Fruit fly (Drosophila melanogaster) whole organism, embryonic: ENCODE measurements around the gene CG15742.

Experiments used
- Antp ChIP-seq: fragments of 200-800 bp; sonication (Bioruptor generic); optimal IDR thresholded peaks from 3 replicates; lab custom pipeline; 2016; ENCODE audit warnings: missing biosample characterization, missing genetic modification characterization
- Blimp-1 ChIP-seq: fragments of 200-800 bp; sonication (Bioruptor generic); optimal IDR thresholded peaks from 3 replicates; lab custom pipeline; 2018; ENCODE audit warnings: missing biosample characterization, missing genetic modification characterization, mild to moderate bottlenecking, moderate library complexity, missing genetic modification reagents
- CG10565 ChIP-seq: fragments of 200-800 bp; sonication (Bioruptor generic); optimal IDR thresholded peaks from 3 replicates; lab custom pipeline; 2016; ENCODE audit warnings: missing biosample characterization, mild to moderate bottlenecking, missing genetic modification characterization
- CG11560 ChIP-seq: fragments of 200-800 bp; sonication (Bioruptor generic); IDR thresholded peaks from 3 replicates; pipeline ENCODE4 v1.3.6; 2022; ENCODE audit warnings: missing biosample characterization, missing genetic modification characterization
- CG11723 ChIP-seq: fragments of 200-800 bp; sonication (Bioruptor generic); optimal IDR thresholded peaks from 2 replicates; lab custom pipeline; 2017; ENCODE audit warnings: missing biosample characterization, mild to moderate bottlenecking, missing genetic modification characterization
- CG12219 ChIP-seq: fragments of 200-800 bp; sonication (Bioruptor generic); optimal IDR thresholded peaks from 3 replicates; lab custom pipeline; 2018; ENCODE audit warnings: missing biosample characterization, mild to moderate bottlenecking, missing genetic modification characterization
- CG12299 ChIP-seq: fragments of 200-800 bp; sonication (Bioruptor generic); optimal IDR thresholded peaks from 2 replicates; lab custom pipeline; 2018; ENCODE audit warnings: missing biosample characterization, mild to moderate bottlenecking, missing genetic modification characterization
- CG12942 ChIP-seq: fragments of 200-800 bp; sonication (Bioruptor generic); optimal IDR thresholded peaks from 3 replicates; lab custom pipeline; 2016; ENCODE audit warnings: missing biosample characterization, missing genetic modification characterization
- CG13296 ChIP-seq: fragments of 200-800 bp; sonication (Bioruptor generic); optimal IDR thresholded peaks from 3 replicates; lab custom pipeline; 2018; ENCODE audit warnings: missing biosample characterization, mild to moderate bottlenecking, missing genetic modification characterization
- CG13775 ChIP-seq: fragments of 200-800 bp; sonication (Bioruptor generic); optimal IDR thresholded peaks from 3 replicates; lab custom pipeline; 2017; ENCODE audit warnings: missing biosample characterization, mild to moderate bottlenecking, missing genetic modification characterization
- CG14441 ChIP-seq: fragments of 200-800 bp; sonication (Bioruptor generic); IDR thresholded peaks from 2 replicates; pipeline ENCODE4 v1.3.6; 2022; ENCODE audit warnings: missing biosample characterization, missing genetic modification characterization
- CG15479 ChIP-seq: fragments of 200-800 bp; sonication (Bioruptor generic); optimal IDR thresholded peaks from 3 replicates; lab custom pipeline; 2019; ENCODE audit warnings: missing biosample characterization, mild to moderate bottlenecking, missing genetic modification characterization, moderate library complexity
- CG15514 ChIP-seq: fragments of 200-800 bp; sonication (Bioruptor generic); optimal IDR thresholded peaks from 3 replicates; lab custom pipeline; 2017; ENCODE audit warnings: missing biosample characterization, missing genetic modification characterization, mild to moderate bottlenecking, moderate library complexity, missing genetic modification reagents
- CG1603 ChIP-seq: fragments of 200-800 bp; sonication (Bioruptor generic); optimal IDR thresholded peaks from 2 replicates; lab custom pipeline; 2019; ENCODE audit warnings: missing biosample characterization, mild to moderate bottlenecking, missing genetic modification characterization, moderate library complexity
- CG16779 ChIP-seq: fragments of 200-800 bp; sonication (Bioruptor generic); IDR thresholded peaks from 2 replicates; pipeline ENCODE4 v1.3.6; 2022; ENCODE audit warnings: missing biosample characterization, missing genetic modification characterization
- CG17186 ChIP-seq: fragments of 200-800 bp; sonication (Bioruptor generic); optimal IDR thresholded peaks from 3 replicates; lab custom pipeline; 2017; ENCODE audit warnings: missing biosample characterization, missing genetic modification reagents, missing genetic modification characterization
- CG3281 ChIP-seq: fragments of 200-800 bp; sonication (Bioruptor generic); optimal IDR thresholded peaks from 3 replicates; lab custom pipeline; 2017; ENCODE audit warnings: missing biosample characterization, mild to moderate bottlenecking, missing genetic modification characterization
- CG3838 ChIP-seq: fragments of 200-800 bp; sonication (Bioruptor generic); optimal IDR thresholded peaks from 3 replicates; lab custom pipeline; 2016; ENCODE audit warnings: missing biosample characterization, missing genetic modification characterization
- CG3995 ChIP-seq: fragments of 200-800 bp; sonication (Bioruptor generic); optimal IDR thresholded peaks from 3 replicates; lab custom pipeline; 2016; ENCODE audit warnings: missing biosample characterization, missing genetic modification characterization
- CG5245 ChIP-seq: fragments of 200-800 bp; sonication (Bioruptor generic); optimal IDR thresholded peaks from 3 replicates; lab custom pipeline; 2016; ENCODE audit warnings: missing biosample characterization, missing genetic modification characterization
- CG6175 ChIP-seq: fragments of 200-800 bp; sonication (Bioruptor generic); IDR thresholded peaks from 3 replicates; pipeline ENCODE4 v1.3.6; 2022; ENCODE audit warnings: missing biosample characterization, missing genetic modification characterization
- CG6689 ChIP-seq: fragments of 200-800 bp; sonication (Bioruptor generic); IDR thresholded peaks from 2 replicates; pipeline ENCODE4 v1.3.6; 2022; ENCODE audit warnings: missing biosample characterization, missing genetic modification characterization
- CG7372 ChIP-seq: fragments of 200-800 bp; sonication (Bioruptor generic); IDR thresholded peaks from 2 replicates; pipeline ENCODE4 v1.3.6; 2022; ENCODE audit warnings: missing biosample characterization, missing genetic modification characterization
- Chrac-16 ChIP-seq: fragments of 200-800 bp; sonication (Bioruptor generic); optimal IDR thresholded peaks from 3 replicates; lab custom pipeline; 2016; ENCODE audit warnings: missing biosample characterization, missing genetic modification characterization
- D19A ChIP-seq: fragments of 200-800 bp; optimal IDR thresholded peaks from 3 replicates; lab custom pipeline; 2019; ENCODE audit warnings: missing biosample characterization, mild to moderate bottlenecking, missing genetic modification characterization, moderate library complexity
- Dad ChIP-seq: fragments of 200-800 bp; sonication (Bioruptor generic); optimal IDR thresholded peaks from 3 replicates; lab custom pipeline; 2016; ENCODE audit warnings: missing biosample characterization, missing genetic modification characterization
- Dll ChIP-seq: fragments of 200-800 bp; sonication (Bioruptor generic); IDR thresholded peaks from 4 replicates; pipeline ENCODE4 v1.3.6; 2022; ENCODE audit warnings: missing biosample characterization, missing genetic modification characterization; ENCODE audit not compliant: partially characterized antibody
- E2f2 ChIP-seq: fragments of 200-800 bp; sonication (Bioruptor generic); IDR thresholded peaks from 2 replicates; pipeline ENCODE4 v1.3.6; 2022; ENCODE audit warnings: missing biosample characterization, missing genetic modification characterization
- Gsc ChIP-seq: fragments of 200-800 bp; sonication (Bioruptor generic); IDR thresholded peaks from 2 replicates; pipeline ENCODE4 v1.3.6; 2022; ENCODE audit warnings: missing biosample characterization, missing genetic modification characterization
- Hr78 ChIP-seq, 2 experiments: fragments of 200-800 bp in 1 of 2; fragments of >200 bp in 1 of 2; sonication (Bioruptor generic) in 1 of 2; optimal IDR thresholded peaks; 2 replicates each; lab custom pipeline; 2017 to 2019; ENCODE audit warnings: missing biosample characterization in 2 of 2, missing genetic modification characterization in 2 of 2, mild to moderate bottlenecking in 1 of 2, moderate library complexity in 1 of 2
- Mes4 ChIP-seq: fragments of 200-800 bp; sonication (Bioruptor generic); optimal IDR thresholded peaks from 2 replicates; lab custom pipeline; 2016; ENCODE audit warnings: missing biosample characterization, missing genetic modification characterization
- Nf-YA ChIP-seq: fragments of 200-800 bp; sonication (Bioruptor generic); IDR thresholded peaks from 2 replicates; pipeline ENCODE4 v1.3.6; 2022; ENCODE audit warnings: missing biosample characterization, missing genetic modification characterization
- Pdp1 ChIP-seq, 2 experiments: fragments of 200-800 bp; sonication (Bioruptor generic); optimal IDR thresholded peaks; 3 replicates each; lab custom pipeline; 2016; ENCODE audit warnings: missing biosample characterization in 2 of 2, missing genetic modification characterization in 2 of 2, mild to moderate bottlenecking in 1 of 2, moderate library complexity in 1 of 2
- Taf1 ChIP-seq: fragments of 200-800 bp; sonication (Bioruptor generic); IDR thresholded peaks from 2 replicates; pipeline ENCODE4 v1.3.6; 2022; ENCODE audit warnings: missing biosample characterization, missing genetic modification characterization
- ato ChIP-seq: fragments of 200-800 bp; sonication (Bioruptor generic); IDR thresholded peaks from 2 replicates; pipeline ENCODE4 v1.3.6; 2022; ENCODE audit warnings: missing biosample characterization, missing genetic modification characterization; ENCODE audit not compliant: partially characterized antibody
- cad ChIP-seq: fragments of >200 bp; optimal IDR thresholded peaks from 2 replicates; lab custom pipeline; 2017; ENCODE audit warnings: missing biosample characterization, missing genetic modification characterization
- caup ChIP-seq: fragments of 200-800 bp; sonication (Bioruptor generic); optimal IDR thresholded peaks from 3 replicates; lab custom pipeline; 2017; ENCODE audit warnings: missing biosample characterization, mild to moderate bottlenecking, missing genetic modification characterization, moderate library complexity; ENCODE audit not compliant: severe bottlenecking
- cg ChIP-seq: fragments of 200-800 bp; sonication (Bioruptor generic); optimal IDR thresholded peaks from 3 replicates; lab custom pipeline; 2019; ENCODE audit warnings: missing biosample characterization, mild to moderate bottlenecking, missing genetic modification characterization, moderate library complexity
- chm ChIP-seq: fragments of 200-800 bp; sonication (Bioruptor generic); IDR thresholded peaks from 2 replicates; pipeline ENCODE4 v1.3.6; 2022; ENCODE audit warnings: missing biosample characterization, missing genetic modification characterization
- croc ChIP-seq: fragments of 200-800 bp; sonication (Bioruptor generic); conservative IDR thresholded peaks from 3 replicates; pipeline ENCODE4 v1.3.6; 2022; ENCODE audit warnings: missing biosample characterization, missing genetic modification characterization
- ems ChIP-seq: fragments of 200-800 bp; sonication (Bioruptor generic); optimal IDR thresholded peaks from 3 replicates; lab custom pipeline; 2016; ENCODE audit warnings: missing biosample characterization, missing genetic modification characterization
- jing ChIP-seq: fragments of 200-800 bp; sonication (Bioruptor generic); optimal IDR thresholded peaks from 2 replicates; lab custom pipeline; 2018; ENCODE audit warnings: missing biosample characterization, mild to moderate bottlenecking, missing genetic modification characterization
- lbe ChIP-seq: fragments of 200-800 bp; sonication (Bioruptor generic); optimal IDR thresholded peaks from 2 replicates; lab custom pipeline; 2016; ENCODE audit warnings: missing biosample characterization, mild to moderate bottlenecking, missing genetic modification characterization
- lilli ChIP-seq: fragments of 200-800 bp; sonication (Bioruptor generic); optimal IDR thresholded peaks from 3 replicates; lab custom pipeline; 2016; ENCODE audit warnings: missing biosample characterization, missing genetic modification characterization
- nerfin-2 ChIP-seq: fragments of 200-800 bp; sonication (Bioruptor generic); IDR thresholded peaks from 2 replicates; pipeline ENCODE4 v1.3.6; 2022; ENCODE audit warnings: missing biosample characterization, missing genetic modification characterization; ENCODE audit not compliant: partially characterized antibody
- onecut ChIP-seq: fragments of 200-800 bp; sonication (Bioruptor generic); IDR thresholded peaks from 2 replicates; pipeline ENCODE4 v1.3.6; 2022; ENCODE audit warnings: missing biosample characterization, missing genetic modification characterization
- ro ChIP-seq: fragments of 200-800 bp; sonication (Bioruptor generic); IDR thresholded peaks from 2 replicates; pipeline ENCODE4 v1.3.6; 2022; ENCODE audit warnings: missing biosample characterization, missing genetic modification characterization
- sens ChIP-seq: fragments of 200-800 bp; sonication (Bioruptor generic); peaks from one replicate; lab custom pipeline; 2016; ENCODE audit warnings: missing biosample characterization, missing genetic modification characterization
- slbo ChIP-seq: fragments of 200-800 bp; sonication (Bioruptor generic); IDR thresholded peaks from 2 replicates; pipeline ENCODE4 v1.3.6; 2022; ENCODE audit warnings: missing biosample characterization, missing genetic modification characterization
- stc ChIP-seq: fragments of 200-800 bp; sonication (Bioruptor generic); IDR thresholded peaks from 2 replicates; pipeline ENCODE4 v1.3.6; 2022; ENCODE audit warnings: missing biosample characterization, missing genetic modification characterization
- trh ChIP-seq: fragments of 200-800 bp; sonication (Bioruptor generic); optimal IDR thresholded peaks from 2 replicates; lab custom pipeline; 2016; ENCODE audit warnings: missing biosample characterization, missing genetic modification characterization
- wek ChIP-seq: fragments of 200-800 bp; sonication (Bioruptor generic); optimal IDR thresholded peaks from 3 replicates; lab custom pipeline; 2018; ENCODE audit warnings: missing biosample characterization, mild to moderate bottlenecking, missing genetic modification characterization, moderate library complexity

The CG15742 gene

DNA sequence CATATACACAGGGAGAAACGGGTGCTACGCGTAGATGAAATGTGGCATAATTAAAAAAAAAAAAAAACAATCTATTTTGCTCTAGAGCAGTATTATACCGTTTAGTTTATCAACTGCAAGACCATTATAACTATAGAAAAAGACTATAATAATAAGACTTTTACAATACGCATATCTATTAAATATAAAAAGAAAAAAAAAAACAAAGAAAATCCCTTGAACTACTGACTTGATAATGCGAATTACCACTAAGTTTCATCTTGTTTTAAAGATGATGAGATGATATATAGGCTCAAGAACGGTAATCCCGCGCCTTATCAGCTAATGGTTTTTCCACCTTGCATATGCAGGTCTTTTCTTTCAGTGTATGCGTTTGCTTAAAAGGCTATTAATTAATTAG is 48.9 kb upstream of the CG15742 start (continued):
- TF ChIP-seq CG13296 (GFP tag; lab: Kevin White, UChicago) (no peak), Blimp-1 (GFP tag; lab: Kevin White, UChicago) (peak; percentile 21), Hr78 (GFP tag; optimal IDR thresholded peaks at IDR 0.05; lab: Kevin White, UChicago) (no peak), lilli (peak; percentile 29), CG10565 (no peak), Mes4 (GFP tag; lab: Kevin White, UChicago) (no peak), chm (GFP tag; lab: Robert Waterston, UW) (no peak), CG11723 (GFP tag; lab: Kevin White, UChicago) (peak; percentile 32), ro (GFP tag; lab: Robert Waterston, UW) (no peak), ems (GFP tag; lab: Kevin White, UChicago) (no peak), caup (GFP tag; lab: Kevin White, UChicago) (no peak), CG14441 (GFP tag; lab: Robert Waterston, UW) (no peak), cg (GFP tag; lab: Kevin White, UChicago) (no peak), CG17186 (no peak), CG13775 (GFP tag; lab: Kevin White, UChicago) (peak; percentile 42), CG7372 (GFP tag; lab: Robert Waterston, UW) (no peak), ato (GFP tag; lab: Robert Waterston, UW) (no peak), trh (GFP tag; lab: Kevin White, UChicago) (no peak), CG11560 (tag; lab: Robert Waterston, UW) (no peak), lbe (GFP tag; lab: Kevin White, UChicago) (no peak), slbo (GFP tag; lab: Robert Waterston, UW) (peak; percentile 24; the same call in 1 of the 2 replicates), wek (GFP tag; lab: Kevin White, UChicago) (no peak), CG5245 (GFP tag; lab: Kevin White, UChicago) (no peak), CG12299 (no peak), jing (GFP tag; lab: Kevin White, UChicago) (no peak), croc (no peak), CG3838 (GFP tag; lab: Kevin White, UChicago) (no peak), cad (GFP tag; lab: Kevin White, UChicago) (no peak), onecut (GFP tag; lab: Robert Waterston, UW) (no peak), Antp (no peak), CG1603 (tag; lab: Kevin White, UChicago) (no peak), E2f2 (GFP tag; lab: Robert Waterston, UW) (no peak), Chrac-16 (GFP tag; lab: Kevin White, UChicago) (no peak), sens (GFP tag; lab: Kevin White, UChicago) (peak; percentile 71), Nf-YA (GFP tag; lab: Robert Waterston, UW) (no peak), CG6689 (0 out of 2 replicates have a peak, but pooled peaks have one; percentile 9), CG15479 (GFP tag; lab: Kevin White, UChicago) (no peak), CG12219 (no peak), D19A (tag; lab: Kevin White, UChicago) (no peak), CG12942 (GFP tag; lab: Kevin White, UChicago) (no peak), stc (GFP tag; lab: Robert Waterston, UW) (no peak), nerfin-2 (GFP tag; lab: Robert Waterston, UW) (no peak), Dad (no peak), CG3281 (peak; percentile 13), CG3995 (GFP tag; lab: Kevin White, UChicago) (no peak), Dll (GFP tag; lab: Robert Waterston, UW) (no peak), Taf1 (GFP tag; lab: Robert Waterston, UW) (no peak), CG6175 (GFP tag; lab: Robert Waterston, UW) (no peak), CG16779 (GFP tag; lab: Robert Waterston, UW) (no peak), Gsc (GFP tag; lab: Robert Waterston, UW) (no peak), Pdp1 (GFP tag; optimal IDR thresholded peaks at IDR 0.05; lab: Kevin White, UChicago) (peak; percentile 1 to 8), CG15514 (GFP tag; lab: Kevin White, UChicago) (no peak)
